Worm (Caenorhabditis elegans) whole organism, L2 larva: ENCODE measurements around the gene C09G9.1.
A peak's percentile ranks its signal among the peaks of the same experiment; 100 is the strongest.

Experiments
- ceh-16 ChIP-seq: fragments of 150-350 bp; optimal IDR thresholded peaks from 2 replicates; lab custom pipeline; 2014; ENCODE audit warnings: missing biosample characterization, missing genetic modification characterization
- egl-27 ChIP-seq: sonication (generic microtip); optimal IDR thresholded peaks from 3 replicates; lab custom pipeline; 2017; ENCODE audit warnings: missing biosample characterization, missing genetic modification reagents, missing genetic modification characterization
- lin-39 ChIP-seq: fragments of 150-350 bp; optimal IDR thresholded peaks from 2 replicates; lab custom pipeline; 2014; ENCODE audit warnings: missing biosample characterization, missing genetic modification reagents, missing genetic modification characterization
- nhr-12 ChIP-seq: fragments of 150-350 bp; optimal IDR thresholded peaks from 2 replicates; lab custom pipeline; 2014; ENCODE audit warnings: missing biosample characterization, missing genetic modification characterization
- nhr-77 ChIP-seq: fragments of 150-350 bp; optimal IDR thresholded peaks from 2 replicates; lab custom pipeline; 2014; ENCODE audit warnings: missing biosample characterization, missing genetic modification characterization
- unc-55 ChIP-seq: fragments of 150-350 bp; sonication (generic microtip); optimal IDR thresholded peaks from 3 replicates; lab custom pipeline; 2014; ENCODE audit warnings: missing biosample characterization, missing genetic modification reagents, missing genetic modification characterization
- unc-62 ChIP-seq: fragments of 150-350 bp; optimal IDR thresholded peaks from 2 replicates; lab custom pipeline; 2014; ENCODE audit warnings: missing biosample characterization, missing genetic modification reagents, missing genetic modification characterization
- ztf-11 ChIP-seq: sonication (generic microtip); optimal IDR thresholded peaks from 2 replicates; lab custom pipeline; 2017; ENCODE audit warnings: missing biosample characterization, missing genetic modification characterization

ce11 chrIV:8864672-8865071 is 613 bp downstream of the C09G9.1 start:
- TF ChIP-seq nhr-77 (no peak), lin-39 (tag; lab: Kevin White, UChicago) (no peak), unc-55 (GFP tag; lab: Kevin White, UChicago) (no peak), egl-27 (no peak), ceh-16 (tag; lab: Kevin White, UChicago) (no peak), nhr-12 (no peak), ztf-11 (no peak), unc-62 (peak; percentile 15)
